Worm (Caenorhabditis elegans): ENCODE data around the gene tmem-145.

DNA sequence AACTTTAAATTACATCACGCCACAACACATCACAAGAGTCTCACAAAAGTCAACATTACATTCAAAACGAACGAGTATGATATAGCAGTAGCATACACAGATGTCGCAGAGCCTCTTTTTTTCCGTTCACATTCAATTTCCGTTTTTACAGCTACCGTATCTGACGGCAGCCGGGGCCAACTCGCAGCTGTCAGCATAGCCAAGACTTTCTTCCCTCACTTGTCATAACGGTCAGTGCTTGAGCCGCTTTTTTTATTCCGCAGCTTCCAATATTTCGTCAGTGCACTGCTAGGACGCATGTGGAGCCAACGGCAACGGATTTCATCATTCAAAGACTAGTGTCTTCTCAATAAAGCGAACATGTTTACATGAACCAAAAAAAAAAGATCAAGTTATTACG, 20.3 kb upstream of the tmem-145 start:
- TF ChIP-seq dao-5 (tag; optimal IDR thresholded peaks at IDR 0.05): no peak
- TF ChIP-seq him-1 (tag; optimal IDR thresholded peaks at IDR 0.05): no peak
- TF ChIP-seq W03F9.2 (tag; optimal IDR thresholded peaks at IDR 0.05): no peak

Data from whole organism, L4/young adult.